Worm (Caenorhabditis elegans) whole organism, L1 larva: Measurements from ENCODE around the gene twk-4.

Experiments used
- ama-1 ChIP-seq: fragments of 150-350 bp; optimal IDR thresholded peaks from 2 replicates; lab custom pipeline; 2014
- ets-5 ChIP-seq: fragments of 200-800 bp; sonication (Bioruptor generic); IDR thresholded peaks from 2 replicates; pipeline ENCODE4 v1.3.6; 2022; ENCODE audit warnings: missing genetic modification characterization, missing compliant biosample characterization
- fkh-10 ChIP-seq: sonication (generic microtip); optimal IDR thresholded peaks from 2 replicates; lab custom pipeline; 2017; ENCODE audit warnings: missing biosample characterization, missing genetic modification reagents, missing genetic modification characterization
- fkh-4 ChIP-seq: sonication (generic microtip); optimal IDR thresholded peaks from 2 replicates; lab custom pipeline; 2016; ENCODE audit warnings: missing compliant biosample characterization, missing genetic modification characterization, borderline replicate concordance
- jun-1 ChIP-seq: fragments of 150-350 bp; optimal IDR thresholded peaks from 2 replicates; lab custom pipeline; 2014; ENCODE audit warnings: missing biosample characterization, missing genetic modification reagents, missing genetic modification characterization
- lin-13 ChIP-seq: fragments of 150-350 bp; optimal IDR thresholded peaks from 2 replicates; lab custom pipeline; 2014; ENCODE audit warnings: missing biosample characterization, missing genetic modification reagents, missing genetic modification characterization
- nhr-11 ChIP-seq: fragments of 150-350 bp; optimal IDR thresholded peaks from 2 replicates; lab custom pipeline; 2014; ENCODE audit warnings: missing biosample characterization, missing genetic modification characterization
- nhr-12 ChIP-seq: sonication (generic microtip); optimal IDR thresholded peaks from 2 replicates; lab custom pipeline; 2017; ENCODE audit warnings: missing biosample characterization, missing genetic modification characterization
- snpc-4 ChIP-seq: fragments of 150-350 bp; optimal IDR thresholded peaks from 2 replicates; lab custom pipeline; 2014; ENCODE audit warnings: missing biosample characterization, missing genetic modification characterization
- zag-1 ChIP-seq: fragments of 150-350 bp; optimal IDR thresholded peaks from 2 replicates; lab custom pipeline; 2014; ENCODE audit warnings: missing biosample characterization, missing genetic modification characterization

ce11 chrII:9170048-9170447 lies 24.0 kb downstream of the twk-4 start:
- TF ChIP-seq nhr-12 (tag; lab: Kevin White, UChicago), result no peak
- no peak for TF ChIP-seq lin-13 (GFP tag; lab: Kevin White, UChicago)
- TF ChIP-seq fkh-10 (GFP tag; lab: Kevin White, UChicago), result no peak
- TF ChIP-seq ama-1 (lab: Kevin White, UChicago), result no peak
- no peak for TF ChIP-seq nhr-11 (tag; lab: Kevin White, UChicago)
- TF ChIP-seq fkh-4 (tag; lab: Kevin White, UChicago), result no peak
- no peak for TF ChIP-seq ets-5
- no peak for TF ChIP-seq jun-1 (tag; lab: Kevin White, UChicago)
- TF ChIP-seq zag-1, result no peak
- TF ChIP-seq snpc-4 (tag; lab: Kevin White, UChicago), result no peak
